Fruit fly (Drosophila melanogaster): ENCODE measurements around the gene CG7560.

The CG7560 gene

DNA sequence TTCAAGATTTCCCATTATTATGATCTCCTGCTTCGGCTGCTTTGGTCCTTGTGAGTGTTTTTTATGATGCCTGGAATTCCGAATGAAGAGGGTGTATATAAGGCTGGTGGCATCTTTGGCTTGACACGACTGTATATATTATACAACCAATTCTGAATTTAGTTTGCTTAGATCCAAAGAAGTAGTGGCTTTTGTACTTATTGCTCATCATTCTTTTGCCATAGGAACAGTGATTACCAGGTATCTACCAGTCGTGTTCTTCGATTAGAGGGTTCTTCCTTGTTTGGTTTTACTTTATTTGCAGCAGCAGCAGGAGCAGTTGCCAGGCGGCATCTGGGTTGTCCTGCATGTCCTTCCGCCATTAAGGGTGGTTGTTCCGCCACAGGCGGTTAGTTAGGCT lies 21.4 kb upstream of the CG7560 start:
- TF ChIP-seq ap (GFP tag; IDR thresholded peaks at IDR 0.05): peak; percentile 38; the same call in 1 of the 2 replicates
- TF ChIP-seq nmo (GFP tag; optimal IDR thresholded peaks at IDR 0.05): peak; percentile 60
- TF ChIP-seq tna (GFP tag; IDR thresholded peaks at IDR 0.05; ENCODE audit: partially characterized antibody): no peak
- peak; percentile 60 for TF ChIP-seq CG6272 (GFP tag; IDR thresholded peaks at IDR 0.05)
- TF ChIP-seq CG1529 (GFP tag; optimal IDR thresholded peaks at IDR 0.05): no peak
- no peak for TF ChIP-seq tap (tag; optimal IDR thresholded peaks at IDR 0.05)
- TF ChIP-seq fru (optimal IDR thresholded peaks at IDR 0.05): no peak
- no peak for TF ChIP-seq Bteb2 (GFP tag; optimal IDR thresholded peaks at IDR 0.05)
- peak; percentile 48 for TF ChIP-seq Hr3 (GFP tag; optimal IDR thresholded peaks at IDR 0.05)
- TF ChIP-seq wdn (GFP tag; IDR thresholded peaks at IDR 0.05): no peak
- peak; percentile 56 for TF ChIP-seq CG11398 (GFP tag; optimal IDR thresholded peaks at IDR 0.05)
- no peak for TF ChIP-seq B-H2 (GFP tag; optimal IDR thresholded peaks at IDR 0.05)
- TF ChIP-seq CG33213 (GFP tag; optimal IDR thresholded peaks at IDR 0.05): peak; percentile 23
- no peak for TF ChIP-seq amos (GFP tag; IDR thresholded peaks at IDR 0.05; ENCODE audit: partially characterized antibody)
- TF ChIP-seq dmrt99B (tag; optimal IDR thresholded peaks at IDR 0.05): peak; percentile 64
- no peak; the same call in 1 of the 2 replicates for TF ChIP-seq CG11085 (GFP tag; IDR thresholded peaks at IDR 0.05)
- TF ChIP-seq mld (GFP tag; IDR thresholded peaks at IDR 0.05; ENCODE audit: partially characterized antibody): no peak
- no peak for TF ChIP-seq CG4854 (GFP tag; optimal IDR thresholded peaks at IDR 0.05)
- TF ChIP-seq CG10321 (GFP tag; IDR thresholded peaks at IDR 0.05): no peak
- TF ChIP-seq CG32767 (GFP tag; IDR thresholded peaks at IDR 0.05): no peak
- TF ChIP-seq CG15514 (GFP tag; optimal IDR thresholded peaks at IDR 0.05): peak; percentile 24
- TF ChIP-seq caup (GFP tag; optimal IDR thresholded peaks at IDR 0.05; ENCODE audit: severe bottlenecking): peak; percentile 13
- TF ChIP-seq CG7963 (GFP tag; IDR thresholded peaks at IDR 0.05; ENCODE audit: partially characterized antibody): no peak
- TF ChIP-seq jumu (GFP tag; optimal IDR thresholded peaks at IDR 0.05): peak; percentile 38
- peak; percentile 45 for TF ChIP-seq CoRest (tag; optimal IDR thresholded peaks at IDR 0.05)
- no peak for TF ChIP-seq CG10565 (GFP tag; optimal IDR thresholded peaks at IDR 0.05)
- peak; percentile 42; the same call in 1 of the 2 replicates for TF ChIP-seq Rfx (GFP tag; IDR thresholded peaks at IDR 0.05)
- TF ChIP-seq CG9215 (GFP tag; IDR thresholded peaks at IDR 0.05): no peak; the same call in 1 of the 2 replicates
- TF ChIP-seq onecut (GFP tag; IDR thresholded peaks at IDR 0.05): peak; percentile 9; the same call in 1 of the 2 replicates
- peak; percentile 38; the same call in 1 of the 2 replicates for TF ChIP-seq CG31224 (GFP tag; IDR thresholded peaks at IDR 0.05)
- TF ChIP-seq ewg (GFP tag; optimal IDR thresholded peaks at IDR 0.05): peak; percentile 39
- no peak for TF ChIP-seq Hmx (GFP tag; optimal IDR thresholded peaks at IDR 0.05)
- TF ChIP-seq ac (GFP tag; optimal IDR thresholded peaks at IDR 0.05): no peak
- TF ChIP-seq ham (GFP tag; IDR thresholded peaks at IDR 0.05): no peak
- peak; percentile 53; the same call in 1 of the 3 replicates for TF ChIP-seq ken (GFP tag; IDR thresholded peaks at IDR 0.05)
- no peak for TF ChIP-seq Sin3A (optimal IDR thresholded peaks at IDR 0.05)
- TF ChIP-seq CG6254 (GFP tag; optimal IDR thresholded peaks at IDR 0.05): peak; percentile 45
- peak; percentile 76 for TF ChIP-seq CG8765 (GFP tag; IDR thresholded peaks at IDR 0.05)
- peak; percentile 24; the same call in 1 of the 2 replicates for TF ChIP-seq peb (GFP tag; IDR thresholded peaks at IDR 0.05)
- peak; percentile 69 for TF ChIP-seq Xbp1 (GFP tag; optimal IDR thresholded peaks at IDR 0.05)
- peak; percentile 36 for TF ChIP-seq tin (GFP tag; optimal IDR thresholded peaks at IDR 0.05)
- peak; percentile 69 for TF ChIP-seq slbo (GFP tag; IDR thresholded peaks at IDR 0.05)
- no peak for TF ChIP-seq toy (GFP tag; IDR thresholded peaks at IDR 0.05)
- no peak for TF ChIP-seq Sry-δ (GFP tag; optimal IDR thresholded peaks at IDR 0.05)
- peak; percentile 1 for TF ChIP-seq cato (GFP tag; optimal IDR thresholded peaks at IDR 0.05; ENCODE audit: borderline replicate concordance)
- no peak for TF ChIP-seq CG8359 (GFP tag; optimal IDR thresholded peaks at IDR 0.05; ENCODE audit: borderline replicate concordance)
- no peak for TF ChIP-seq fd102C (GFP tag; optimal IDR thresholded peaks at IDR 0.05)
- peak; percentile 88 for TF ChIP-seq CG4404 (GFP tag; IDR thresholded peaks at IDR 0.05)
- peak; percentile 18 for TF ChIP-seq zfh2 (GFP tag; optimal IDR thresholded peaks at IDR 0.05)
- no peak for TF ChIP-seq BEAF-32 (GFP tag; optimal IDR thresholded peaks at IDR 0.05)
- TF ChIP-seq chif (GFP tag; optimal IDR thresholded peaks at IDR 0.05): peak in 1 of 2 experiments; percentile 47
- TF ChIP-seq usp (GFP tag; optimal IDR thresholded peaks at IDR 0.05): no peak
